Fruit fly (Drosophila melanogaster): Measurements from ENCODE around the gene comm2.

The comm2 gene

dm6 chr3L:15712063-15712462, 12.4 kb upstream of the comm2 start:
- no peak for TF ChIP-seq noc (tag; optimal IDR thresholded peaks at IDR 0.05)

dm6 chr3L:15711164-15711563, 11.5 kb upstream of the comm2 start:
- no peak for TF ChIP-seq noc (tag; optimal IDR thresholded peaks at IDR 0.05)

- no peak for TF ChIP-seq noc (tag; optimal IDR thresholded peaks at IDR 0.05)
These were observed 10.5 kb upstream of the comm2 start for dm6 chr3L:15710125-15710524.

dm6 chr3L:15708579-15708978, 8.9 kb upstream of the comm2 start:
- TF ChIP-seq noc (tag; optimal IDR thresholded peaks at IDR 0.05) = no peak

dm6 chr3L:15708158-15708557, 8.5 kb upstream of the comm2 start:
- no peak for TF ChIP-seq noc (tag; optimal IDR thresholded peaks at IDR 0.05)

- no peak for TF ChIP-seq noc (tag; optimal IDR thresholded peaks at IDR 0.05)
These were observed 6.5 kb upstream of the comm2 start for dm6 chr3L:15706199-15706598.

- no peak for TF ChIP-seq noc (tag; optimal IDR thresholded peaks at IDR 0.05)
These were observed 4.8 kb upstream of the comm2 start for dm6 chr3L:15704250-15704985.

- no peak for TF ChIP-seq noc (tag; optimal IDR thresholded peaks at IDR 0.05)
These were observed 3.9 kb upstream of the comm2 start for dm6 chr3L:15703330-15704119.

dm6 chr3L:15702191-15702590, 2.5 kb upstream of the comm2 start:
- no peak for TF ChIP-seq noc (tag; optimal IDR thresholded peaks at IDR 0.05)

- TF ChIP-seq noc (tag; optimal IDR thresholded peaks at IDR 0.05) = no peak
These were observed 802 bp upstream of the comm2 start for dm6 chr3L:15700338-15700966.

- TF ChIP-seq noc (tag; optimal IDR thresholded peaks at IDR 0.05) = no peak
These were observed 1.7 kb downstream of the comm2 start for dm6 chr3L:15697916-15698315.

- TF ChIP-seq noc (tag; optimal IDR thresholded peaks at IDR 0.05) = no peak
These were observed 4.5 kb downstream of the comm2 start for dm6 chr3L:15695195-15695594.

- peak; percentile 2 for TF ChIP-seq noc (tag; optimal IDR thresholded peaks at IDR 0.05)
These were observed 5.2 kb downstream of the comm2 start for dm6 chr3L:15694406-15694805.

- TF ChIP-seq noc (tag; optimal IDR thresholded peaks at IDR 0.05) = no peak
These were observed 6.7 kb downstream of the comm2 start for dm6 chr3L:15692794-15693532.

- TF ChIP-seq noc (tag; optimal IDR thresholded peaks at IDR 0.05) = no peak
These were observed 7.3 kb downstream of the comm2 start for dm6 chr3L:15692388-15692787.

dm6 chr3L:15691968-15692367, 7.7 kb downstream of the comm2 start, which contains the start of gene CG34451:
Gene CG34451, minus strand, starts transcription at chr3L:15692068.
- TF ChIP-seq noc (tag; optimal IDR thresholded peaks at IDR 0.05) = no peak

Measured in whole organism, larva.